Worm (Caenorhabditis elegans): ENCODE data around the gene rps-13.

DNA sequence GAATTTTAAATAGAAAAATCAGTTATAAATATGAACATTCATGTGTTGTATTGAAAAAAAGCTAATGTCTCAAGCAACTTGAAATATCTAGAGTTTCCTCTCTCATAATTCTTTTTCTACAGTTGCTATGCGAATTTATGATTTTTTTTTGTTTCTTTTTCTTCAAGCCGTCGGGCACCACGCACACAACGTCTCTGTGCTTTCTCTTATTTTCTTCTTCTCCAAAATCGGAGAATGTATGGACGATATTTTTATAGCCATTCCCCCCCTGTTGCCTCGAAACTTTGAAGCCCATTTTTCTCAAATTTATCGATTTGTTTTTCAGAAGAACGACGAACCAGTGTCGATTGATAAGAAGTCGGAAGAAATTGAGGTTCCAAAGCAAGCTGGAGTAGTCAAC lies 18.0 kb downstream of the rps-13 start:
- TF ChIP-seq tag-97 (GFP tag; IDR thresholded peaks at IDR 0.05) = no peak
- TF ChIP-seq egl-27 (tag; optimal IDR thresholded peaks at IDR 0.05) = no peak
- no peak for TF ChIP-seq spr-3 (GFP tag; optimal IDR thresholded peaks at IDR 0.05)
- TF ChIP-seq fos-1 (tag; optimal IDR thresholded peaks at IDR 0.05) = no peak
- TF ChIP-seq aha-1 (tag) = peak; percentile 91
- TF ChIP-seq nhr-237 (tag; optimal IDR thresholded peaks at IDR 0.05) = no peak
- TF ChIP-seq dpl-1 (GFP tag; optimal IDR thresholded peaks at IDR 0.05) = no peak
- no peak for TF ChIP-seq hmg-1.1 (GFP tag; IDR thresholded peaks at IDR 0.05)
- no peak for TF ChIP-seq lsy-2 (tag; optimal IDR thresholded peaks at IDR 0.05)
- TF ChIP-seq set-16 (GFP tag; IDR thresholded peaks at IDR 0.05) = no peak
- TF ChIP-seq R02D3.7 (tag; optimal IDR thresholded peaks at IDR 0.05) = no peak
